Fruit fly (Drosophila melanogaster) S2 (cell line): ENCODE results near the gene Notum.

Experiments
- CG8478 ChIP-seq: fragments of >200 bp; optimal IDR thresholded peaks from 2 replicates; lab custom pipeline; 2018
- CTCF ChIP-seq, 2 experiments: fragments of >200 bp; optimal IDR thresholded peaks; 2 replicates each; lab custom pipeline; 2018

dm6 chr3L:16043782-16044352, 20.6 kb downstream of the Notum start:
- TF ChIP-seq CG8478 (lab: Kevin White, UChicago) (no peak), CTCF (optimal IDR thresholded peaks at IDR 0.05; lab: Kevin White, UChicago) (no peak)
